Comparison of ENCODE assay signal across 4 worm cellular contexts in the genomic region with DNA sequence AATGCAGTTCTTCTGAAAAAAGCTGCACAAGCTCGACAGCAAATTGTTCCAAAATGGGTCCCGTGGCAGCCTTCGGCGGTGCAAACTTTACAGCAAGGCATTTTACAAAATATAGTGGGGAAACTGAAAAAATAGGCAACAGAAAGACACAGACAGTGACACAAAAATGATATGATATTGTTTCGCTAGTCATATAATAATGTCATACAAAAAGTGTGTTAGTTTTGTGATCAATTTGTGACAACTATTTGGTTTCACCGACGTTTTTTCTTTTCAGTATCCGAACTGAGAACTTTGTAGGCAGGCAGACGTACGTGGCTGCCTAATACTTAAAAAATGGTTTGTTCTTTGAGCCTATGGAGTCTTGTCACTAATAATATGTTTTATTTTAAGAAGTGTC.
TF ChIP-seq lines count a peak whose summit lies in the region.

nhr-210 (minus strand) TSS at position 101 of the 400 bp plus-strand sequence.

TF ChIP-seq in whole organism, L1 larva, 84 proteins besides CTCF, POLR2A, EP300 and RAD21:
- TF ChIP-seq efl-1 (optimal IDR thresholded peaks at IDR 0.05; lab: Kevin White, UChicago), result no peak
- TF ChIP-seq efl-1 (GFP tag; optimal IDR thresholded peaks at IDR 0.05 in 1 of 2; lab: Kevin White, UChicago), result peak in 1 of 2 experiments; percentile 36
- no peak for TF ChIP-seq unc-98 (GFP tag; IDR thresholded peaks at IDR 0.05; lab: Robert Waterston, UW)
- TF ChIP-seq C16A3.4 (tag; optimal IDR thresholded peaks at IDR 0.05; lab: Kevin White, UChicago), result no peak
- no peak for TF ChIP-seq jun-1 (tag; optimal IDR thresholded peaks at IDR 0.05; lab: Kevin White, UChicago)
- TF ChIP-seq nhr-85 (tag; lab: Kevin White, UChicago), result peak; percentile 25

TF ChIP-seq in whole organism, L3 larva, 47 proteins besides CTCF, POLR2A, EP300 and RAD21:
- TF ChIP-seq tbx-2 (tag; optimal IDR thresholded peaks at IDR 0.05; lab: Kevin White, UChicago) (no peak), elt-2 (tag; optimal IDR thresholded peaks at IDR 0.05; lab: Kevin White, UChicago) (peak; percentile 13), lin-39 (tag; optimal IDR thresholded peaks at IDR 0.05; lab: Kevin White, UChicago) (no peak), nfya-1 (tag; optimal IDR thresholded peaks at IDR 0.05; lab: Kevin White, UChicago; ENCODE audit: insufficient read depth) (no peak), aly-2 (tag; optimal IDR thresholded peaks at IDR 0.05; lab: Kevin White, UChicago) (no peak), ztf-11 (tag; optimal IDR thresholded peaks at IDR 0.05; lab: Kevin White, UChicago) (no peak)

TF ChIP-seq in whole organism, L4 larva, 104 proteins besides CTCF, POLR2A, EP300 and RAD21:
- TF ChIP-seq nhr-28 (tag; optimal IDR thresholded peaks at IDR 0.05; lab: Kevin White, UChicago), result peak; percentile 36
- peak; percentile 77 for TF ChIP-seq nhr-102 (tag; optimal IDR thresholded peaks at IDR 0.05; lab: Kevin White, UChicago)
- peak; percentile 12 for TF ChIP-seq pqm-1 (tag; optimal IDR thresholded peaks at IDR 0.05; lab: Kevin White, UChicago)
- TF ChIP-seq arid-1 (GFP tag; conservative IDR thresholded peaks at IDR 0.05; lab: Robert Waterston, UW), result no peak
TF ChIP-seq in whole organism, L4 larva: peak in this region for 3.

TF ChIP-seq in whole organism, young adult, 124 proteins besides CTCF, POLR2A, EP300 and RAD21:
- peak; percentile 44 for TF ChIP-seq nhr-80 (tag; optimal IDR thresholded peaks at IDR 0.05; lab: Kevin White, UChicago)
- TF ChIP-seq F37B4.10 (GFP tag; IDR thresholded peaks at IDR 0.05; lab: Robert Waterston, UW), result no peak
